Fruit fly (Drosophila melanogaster): ENCODE measurements around the gene CG3769.
A peak's percentile ranks its signal among the peaks of the same experiment; 100 is the strongest.

The CG3769 gene

dm6 chr2L:9430992-9431602 lies 4.1 kb upstream of the CG3769 start, which contains the start of the genes FucTB and scat (continued):
- no peak for TF ChIP-seq CG16779 (GFP tag; IDR thresholded peaks at IDR 0.05)
- TF ChIP-seq Atf3 (GFP tag; optimal IDR thresholded peaks at IDR 0.05), result peak; percentile 58
- TF ChIP-seq Bteb2 (GFP tag; optimal IDR thresholded peaks at IDR 0.05), result peak; percentile 31
- peak; percentile 96 for TF ChIP-seq CG4404 (GFP tag; IDR thresholded peaks at IDR 0.05)
- peak; percentile 67; the same call in 1 of the 3 replicates for TF ChIP-seq gce (GFP tag; IDR thresholded peaks at IDR 0.05)
- peak; percentile 50 for TF ChIP-seq kah (GFP tag; optimal IDR thresholded peaks at IDR 0.05)
- peak; percentile 52 for TF ChIP-seq CG8359 (GFP tag; optimal IDR thresholded peaks at IDR 0.05; ENCODE audit: borderline replicate concordance)
- TF ChIP-seq Lim3 (GFP tag; IDR thresholded peaks at IDR 0.05), result peak; percentile 76
- peak; percentile 94 for TF ChIP-seq Dbx (GFP tag; IDR thresholded peaks at IDR 0.05)
- no peak for TF ChIP-seq ato (GFP tag; IDR thresholded peaks at IDR 0.05; ENCODE audit: partially characterized antibody)
- peak; percentile 94 for TF ChIP-seq CG11456 (GFP tag; IDR thresholded peaks at IDR 0.05)
- peak; percentile 91 for TF ChIP-seq CG7372 (GFP tag; IDR thresholded peaks at IDR 0.05)
- TF ChIP-seq CG12155 (GFP tag; optimal IDR thresholded peaks at IDR 0.05), result peak; percentile 88
- TF ChIP-seq lbe (GFP tag; optimal IDR thresholded peaks at IDR 0.05), result peak; percentile 87
- peak; percentile 88 for TF ChIP-seq CG7271 (tag; optimal IDR thresholded peaks at IDR 0.05)
- TF ChIP-seq Hr51 (GFP tag; optimal IDR thresholded peaks at IDR 0.05), result peak; percentile 78 to 93
- TF ChIP-seq dmrt11E (tag; optimal IDR thresholded peaks at IDR 0.05), result peak; percentile 98
- TF ChIP-seq usp (GFP tag; optimal IDR thresholded peaks at IDR 0.05), result no peak
- TF ChIP-seq CG31441 (GFP tag; IDR thresholded peaks at IDR 0.05), result peak; percentile 96
- peak; percentile 89 for TF ChIP-seq lab (GFP tag; optimal IDR thresholded peaks at IDR 0.05)
- TF ChIP-seq CG13287 (GFP tag; IDR thresholded peaks at IDR 0.05; ENCODE audit: partially characterized antibody), result peak; percentile 49
- no peak; the same call in 1 of the 2 replicates for TF ChIP-seq CG4360 (GFP tag; IDR thresholded peaks at IDR 0.05)
- peak; percentile 69; the same call in 1 of the 2 replicates for TF ChIP-seq Nf-YA (GFP tag; IDR thresholded peaks at IDR 0.05)
- TF ChIP-seq CG7839 (tag; optimal IDR thresholded peaks at IDR 0.05), result peak; percentile 90
- TF ChIP-seq pum (GFP tag; optimal IDR thresholded peaks at IDR 0.05), result peak; percentile 71
- peak; percentile 18 for TF ChIP-seq emc (GFP tag; optimal IDR thresholded peaks at IDR 0.05)
- no peak for TF ChIP-seq Kr (GFP tag; optimal IDR thresholded peaks at IDR 0.05)
- TF ChIP-seq zen2 (GFP tag; IDR thresholded peaks at IDR 0.05; ENCODE audit: partially characterized antibody), result no peak
- TF ChIP-seq CG1602 (GFP tag; optimal IDR thresholded peaks at IDR 0.05), result peak; percentile 94
- peak; percentile 89 for TF ChIP-seq B-H2 (GFP tag; optimal IDR thresholded peaks at IDR 0.05)
- TF ChIP-seq CG14667 (GFP tag; IDR thresholded peaks at IDR 0.05), result peak; percentile 89
- peak; percentile 73 for TF ChIP-seq Nf-YB (GFP tag; optimal IDR thresholded peaks at IDR 0.05)
- peak; percentile 75 for TF ChIP-seq CG9609 (GFP tag; optimal IDR thresholded peaks at IDR 0.05)
- TF ChIP-seq stc (GFP tag; IDR thresholded peaks at IDR 0.05), result peak; percentile 87
- peak; percentile 68 for TF ChIP-seq pnt (GFP tag; optimal IDR thresholded peaks at IDR 0.05)
- peak; percentile 87 for TF ChIP-seq Sox100B (GFP tag; optimal IDR thresholded peaks at IDR 0.05)
- TF ChIP-seq Lpt (GFP tag; optimal IDR thresholded peaks at IDR 0.05), result no peak
- peak; percentile 97 for TF ChIP-seq CG9932 (GFP tag; IDR thresholded peaks at IDR 0.05)
- peak; percentile 90 for TF ChIP-seq Hmr (GFP tag; optimal IDR thresholded peaks at IDR 0.05)
- peak; percentile 88 for TF ChIP-seq Oli (tag; optimal IDR thresholded peaks at IDR 0.05)
- 0 out of 2 replicates have a peak, but pooled peaks have one; percentile 27 for TF ChIP-seq aop (GFP tag; IDR thresholded peaks at IDR 0.05)
- TF ChIP-seq Asciz (GFP tag; optimal IDR thresholded peaks at IDR 0.05), result peak; percentile 72
- TF ChIP-seq gt (GFP tag; IDR thresholded peaks at IDR 0.05), result peak; percentile 89
- TF ChIP-seq Med (GFP tag), result peak; percentile 85
- peak; percentile 64 for TF ChIP-seq CG1647 (GFP tag; optimal IDR thresholded peaks at IDR 0.05)
- peak; percentile 67; the same call in 1 of the 2 replicates for TF ChIP-seq CG11696 (GFP tag; IDR thresholded peaks at IDR 0.05)
- no peak for TF ChIP-seq sc (optimal IDR thresholded peaks at IDR 0.05)
- peak; percentile 83 for TF ChIP-seq sc (GFP tag; optimal IDR thresholded peaks at IDR 0.05)
- TF ChIP-seq Taf1 (GFP tag; IDR thresholded peaks at IDR 0.05), result peak; percentile 70
- 0 out of 4 replicates have a peak, but pooled peaks have one; percentile 53 for TF ChIP-seq Dll (GFP tag; IDR thresholded peaks at IDR 0.05; ENCODE audit: partially characterized antibody)
